Fruit fly (Drosophila melanogaster) whole organism, prepupa: ENCODE measurements around the gene CG31548.

Experiments used
- Blimp-1 ChIP-seq: fragments of 200-800 bp; sonication (Bioruptor generic); optimal IDR thresholded peaks from 3 replicates; lab custom pipeline; 2017; ENCODE audit warnings: missing biosample characterization, missing genetic modification characterization, mild to moderate bottlenecking, moderate library complexity, missing genetic modification reagents
- CG10631 ChIP-seq: fragments of 200-800 bp; sonication (Bioruptor generic); optimal IDR thresholded peaks from 2 replicates; lab custom pipeline; 2016; ENCODE audit warnings: missing biosample characterization, missing genetic modification characterization
- CG11294 ChIP-seq: fragments of 200-800 bp; sonication (Bioruptor generic); IDR thresholded peaks from 2 replicates; pipeline ENCODE4 v1.3.6; 2022; ENCODE audit warnings: missing biosample characterization, missing genetic modification characterization
- CG11902 ChIP-seq: fragments of 200-800 bp; sonication (Bioruptor generic); optimal IDR thresholded peaks from 3 replicates; lab custom pipeline; 2016; ENCODE audit warnings: missing biosample characterization, missing genetic modification characterization
- CG15336 ChIP-seq: fragments of 200-800 bp; sonication (Bioruptor generic); IDR thresholded peaks from 2 replicates; pipeline ENCODE4 v1.3.6; 2022; ENCODE audit warnings: missing biosample characterization, missing genetic modification characterization
- CG1621 ChIP-seq: fragments of 200-800 bp; sonication (Bioruptor generic); optimal IDR thresholded peaks from 3 replicates; lab custom pipeline; 2018; ENCODE audit warnings: missing biosample characterization, mild to moderate bottlenecking, missing genetic modification characterization
- CG16779 ChIP-seq: fragments of 200-800 bp; sonication (Bioruptor generic); optimal IDR thresholded peaks from 3 replicates; lab custom pipeline; 2017; ENCODE audit warnings: missing biosample characterization, mild to moderate bottlenecking, missing genetic modification characterization
- CG3032 ChIP-seq: fragments of 200-800 bp; optimal IDR thresholded peaks from 2 replicates; lab custom pipeline; 2019; ENCODE audit warnings: missing biosample characterization, mild to moderate bottlenecking, missing genetic modification characterization, moderate library complexity
- CG31627 ChIP-seq: fragments of 200-800 bp; sonication (Bioruptor generic); optimal IDR thresholded peaks from 3 replicates; lab custom pipeline; 2016; ENCODE audit warnings: missing biosample characterization, missing genetic modification characterization
- CG32006 ChIP-seq: fragments of 200-800 bp; sonication (Bioruptor generic); optimal IDR thresholded peaks from 3 replicates; lab custom pipeline; 2017; ENCODE audit warnings: missing biosample characterization, mild to moderate bottlenecking, missing genetic modification characterization
- CG34406 ChIP-seq: fragments of 200-800 bp; sonication (Bioruptor generic); optimal IDR thresholded peaks from 3 replicates; lab custom pipeline; 2016; ENCODE audit warnings: missing biosample characterization, missing genetic modification characterization
- CG3919 ChIP-seq: fragments of 200-800 bp; sonication (Bioruptor generic); optimal IDR thresholded peaks from 3 replicates; lab custom pipeline; 2016; ENCODE audit warnings: missing biosample characterization, missing genetic modification characterization
- CG4318 ChIP-seq: fragments of 200-800 bp; sonication (Bioruptor generic); optimal IDR thresholded peaks from 3 replicates; lab custom pipeline; 2017; ENCODE audit warnings: missing biosample characterization, mild to moderate bottlenecking, missing genetic modification characterization
- CG6163 ChIP-seq: fragments of 200-800 bp; sonication (Bioruptor generic); IDR thresholded peaks from 3 replicates; pipeline ENCODE4 v1.3.6; 2022; ENCODE audit warnings: missing biosample characterization, missing genetic modification characterization
- CG6276 ChIP-seq: fragments of 200-800 bp; sonication (Bioruptor generic); optimal IDR thresholded peaks from 2 replicates; lab custom pipeline; 2017; ENCODE audit warnings: missing biosample characterization, mild to moderate bottlenecking, missing genetic modification characterization
- CG6792 ChIP-seq: fragments of 200-800 bp; sonication (Bioruptor generic); optimal IDR thresholded peaks from 3 replicates; lab custom pipeline; 2016; ENCODE audit warnings: missing biosample characterization, missing genetic modification characterization
- CG6808 ChIP-seq: fragments of 200-800 bp; sonication (Bioruptor generic); optimal IDR thresholded peaks from 3 replicates; lab custom pipeline; 2017; ENCODE audit warnings: missing biosample characterization, missing genetic modification characterization, mild to moderate bottlenecking, moderate library complexity, missing genetic modification reagents
- CG6854 ChIP-seq: fragments of 200-800 bp; sonication (Bioruptor generic); optimal IDR thresholded peaks from 2 replicates; lab custom pipeline; 2017; ENCODE audit warnings: missing biosample characterization, mild to moderate bottlenecking, missing genetic modification characterization
- CG7368 ChIP-seq: fragments of 200-800 bp; sonication (Bioruptor generic); optimal IDR thresholded peaks from 3 replicates; lab custom pipeline; 2016; ENCODE audit warnings: missing biosample characterization, missing genetic modification characterization
- CG8119 ChIP-seq: fragments of 200-800 bp; sonication (Bioruptor generic); IDR thresholded peaks from 3 replicates; pipeline ENCODE4 v1.3.6; 2022; ENCODE audit warnings: missing biosample characterization, missing genetic modification characterization
- CG8319 ChIP-seq: fragments of 200-800 bp; sonication (Bioruptor generic); optimal IDR thresholded peaks from 3 replicates; lab custom pipeline; 2016; ENCODE audit warnings: missing biosample characterization, missing genetic modification characterization
- CG8632 ChIP-seq: fragments of 200-800 bp; sonication (Bioruptor generic); optimal IDR thresholded peaks from 3 replicates; lab custom pipeline; 2016; ENCODE audit warnings: missing biosample characterization, missing genetic modification characterization
- CG9139 ChIP-seq: fragments of 200-800 bp; sonication (Bioruptor generic); optimal IDR thresholded peaks from 3 replicates; lab custom pipeline; 2017; ENCODE audit warnings: missing biosample characterization, mild to moderate bottlenecking, missing genetic modification characterization
- Eip75B ChIP-seq: fragments of 200-800 bp; sonication (Bioruptor generic); optimal IDR thresholded peaks from 3 replicates; lab custom pipeline; 2016; ENCODE audit warnings: missing biosample characterization, missing genetic modification characterization
- Eip78C ChIP-seq: fragments of 200-800 bp; sonication (Bioruptor generic); peaks from one replicate; lab custom pipeline; 2016; ENCODE audit warnings: missing biosample characterization, missing genetic modification characterization
- Ets21C ChIP-seq: fragments of 200-800 bp; sonication (Bioruptor generic); optimal IDR thresholded peaks from 3 replicates; lab custom pipeline; 2016; ENCODE audit warnings: missing biosample characterization, missing genetic modification characterization
- Ets96B ChIP-seq: fragments of 200-800 bp; optimal IDR thresholded peaks from 2 replicates; lab custom pipeline; 2019; ENCODE audit warnings: missing biosample characterization, mild to moderate bottlenecking, missing genetic modification characterization, moderate library complexity
- Gug ChIP-seq: fragments of 200-800 bp; sonication (Bioruptor generic); IDR thresholded peaks from 2 replicates; pipeline ENCODE4 v1.3.6; 2022; ENCODE audit warnings: missing biosample characterization, missing genetic modification characterization
- Hr39 ChIP-seq: fragments of 200-800 bp; sonication (Bioruptor generic); optimal IDR thresholded peaks from 2 replicates; lab custom pipeline; 2016; ENCODE audit warnings: missing biosample characterization, missing genetic modification characterization
- Hr4 ChIP-seq: fragments of 200-800 bp; sonication (Bioruptor generic); optimal IDR thresholded peaks from 3 replicates; lab custom pipeline; 2016; ENCODE audit warnings: missing biosample characterization, missing genetic modification characterization
- Lpt ChIP-seq: fragments of 200-800 bp; sonication (Bioruptor generic); optimal IDR thresholded peaks from 3 replicates; lab custom pipeline; 2016; ENCODE audit warnings: missing biosample characterization, missing genetic modification characterization
- Met ChIP-seq: fragments of 200-800 bp; sonication (Bioruptor generic); optimal IDR thresholded peaks from 3 replicates; lab custom pipeline; 2016; ENCODE audit warnings: missing biosample characterization, missing genetic modification characterization
- Smox ChIP-seq: fragments of 200-800 bp; sonication (Bioruptor generic); optimal IDR thresholded peaks from 3 replicates; lab custom pipeline; 2016; ENCODE audit warnings: missing biosample characterization, missing genetic modification characterization
- Sox102F ChIP-seq: fragments of 200-800 bp; sonication (Bioruptor generic); optimal IDR thresholded peaks from 2 replicates; lab custom pipeline; 2016; ENCODE audit warnings: missing biosample characterization, mild to moderate bottlenecking, missing genetic modification characterization
- Sox14 ChIP-seq: fragments of 200-800 bp; sonication (Bioruptor generic); optimal IDR thresholded peaks from 3 replicates; lab custom pipeline; 2016; ENCODE audit warnings: missing biosample characterization, missing genetic modification characterization
- Sox15 ChIP-seq: fragments of 200-800 bp; sonication (Bioruptor generic); optimal IDR thresholded peaks from 3 replicates; lab custom pipeline; 2016; ENCODE audit warnings: missing biosample characterization, missing genetic modification characterization
- achi ChIP-seq: fragments of 200-800 bp; sonication (Bioruptor generic); optimal IDR thresholded peaks from 3 replicates; lab custom pipeline; 2016; ENCODE audit warnings: missing biosample characterization, missing genetic modification characterization
- acj6 ChIP-seq: fragments of 200-800 bp; sonication (Bioruptor generic); optimal IDR thresholded peaks from 3 replicates; lab custom pipeline; 2016; ENCODE audit warnings: missing biosample characterization, missing genetic modification characterization
- cyc ChIP-seq: fragments of 200-800 bp; sonication (Bioruptor generic); optimal IDR thresholded peaks from 3 replicates; lab custom pipeline; 2016; ENCODE audit warnings: missing biosample characterization, missing genetic modification characterization
- dac ChIP-seq: fragments of 200-800 bp; sonication (Bioruptor generic); optimal IDR thresholded peaks from 2 replicates; lab custom pipeline; 2017; ENCODE audit warnings: missing biosample characterization, mild to moderate bottlenecking, missing genetic modification characterization
- dsx ChIP-seq: fragments of 200-800 bp; optimal IDR thresholded peaks from 3 replicates; lab custom pipeline; 2019; ENCODE audit warnings: missing biosample characterization, mild to moderate bottlenecking, missing genetic modification characterization, moderate library complexity; ENCODE audit not compliant: poor library complexity, severe bottlenecking
- eg ChIP-seq: fragments of 200-800 bp; sonication (Bioruptor generic); IDR thresholded peaks from 3 replicates; pipeline ENCODE4 v1.3.6; 2022; ENCODE audit warnings: missing biosample characterization, missing genetic modification characterization
- esn ChIP-seq: fragments of 200-800 bp; sonication (Bioruptor generic); optimal IDR thresholded peaks from 2 replicates; lab custom pipeline; 2016; ENCODE audit warnings: missing biosample characterization, mild to moderate bottlenecking, missing genetic modification characterization, moderate library complexity
- fd59A ChIP-seq: fragments of 200-800 bp; sonication (Bioruptor generic); optimal IDR thresholded peaks from 2 replicates; lab custom pipeline; 2017; ENCODE audit warnings: missing biosample characterization, mild to moderate bottlenecking, missing genetic modification characterization, missing genetic modification reagents
- fd85E ChIP-seq: fragments of 200-800 bp; sonication (Bioruptor generic); optimal IDR thresholded peaks from 3 replicates; lab custom pipeline; 2016; ENCODE audit warnings: missing biosample characterization, missing genetic modification characterization
- fkh ChIP-seq: fragments of 200-800 bp; sonication (Bioruptor generic); optimal IDR thresholded peaks from 3 replicates; lab custom pipeline; 2017; ENCODE audit warnings: missing biosample characterization, mild to moderate bottlenecking, missing genetic modification characterization, moderate library complexity
- lz ChIP-seq: fragments of 200-800 bp; sonication (Bioruptor generic); optimal IDR thresholded peaks from 3 replicates; lab custom pipeline; 2016; ENCODE audit warnings: missing biosample characterization, missing genetic modification characterization
- net ChIP-seq: fragments of 200-800 bp; sonication (Bioruptor generic); optimal IDR thresholded peaks from 3 replicates; lab custom pipeline; 2016; ENCODE audit warnings: missing biosample characterization, missing genetic modification characterization
- salr ChIP-seq, 2 experiments: fragments of 200-800 bp; sonication (Bioruptor generic); optimal IDR thresholded peaks; 3 replicates each; lab custom pipeline; 2016 to 2018; ENCODE audit warnings: missing biosample characterization in 2 of 2, missing genetic modification characterization in 2 of 2, mild to moderate bottlenecking in 1 of 2
- spab ChIP-seq: fragments of 200-800 bp; sonication (Bioruptor generic); optimal IDR thresholded peaks from 2 replicates; lab custom pipeline; 2017; ENCODE audit warnings: missing biosample characterization, mild to moderate bottlenecking, missing genetic modification characterization, missing genetic modification reagents
- ss ChIP-seq, 2 experiments: fragments of 200-800 bp; sonication (Bioruptor generic); optimal IDR thresholded peaks; 2 replicates in 1 of 2; 3 replicates in 1 of 2; lab custom pipeline; 2017 to 2018; ENCODE audit warnings: mild to moderate bottlenecking in 2 of 2, missing biosample characterization in 2 of 2, missing genetic modification characterization in 2 of 2, moderate library complexity in 1 of 2
- svp ChIP-seq: fragments of 200-800 bp; sonication (Bioruptor generic); peaks from one replicate; lab custom pipeline; 2016; ENCODE audit warnings: missing biosample characterization, missing genetic modification characterization
- vri ChIP-seq: fragments of 200-800 bp; sonication (Bioruptor generic); optimal IDR thresholded peaks from 3 replicates; lab custom pipeline; 2016; ENCODE audit warnings: missing biosample characterization, mild to moderate bottlenecking, missing genetic modification characterization

Gene CG31548

DNA sequence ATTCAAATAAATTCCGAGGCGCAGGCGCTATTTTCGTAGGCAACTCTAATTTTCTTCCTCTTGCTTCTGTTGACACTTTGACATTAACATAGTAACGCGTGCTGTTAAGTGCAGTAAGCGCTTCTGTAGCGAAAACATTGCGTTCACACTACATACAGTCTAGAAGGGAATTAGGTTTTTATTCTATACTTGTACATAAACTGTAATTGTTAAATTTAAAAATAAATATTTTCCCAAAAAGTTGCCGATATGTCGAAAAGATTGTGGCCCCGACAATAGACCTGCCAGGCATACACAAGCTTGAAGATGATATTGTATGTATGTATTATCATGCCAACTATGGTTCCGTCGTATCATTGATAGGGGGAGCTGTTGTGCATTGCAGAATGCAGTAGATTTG lies 30.2 kb downstream of the CG31548 start, which contains the start of gene asl:
asl (minus strand) TSS at position 67 of the 400 bp plus-strand sequence.
- no peak for TF ChIP-seq Sox102F (GFP tag; lab: Kevin White, UChicago)
- no peak for TF ChIP-seq fd59A
- no peak for TF ChIP-seq net (GFP tag; lab: Kevin White, UChicago)
- no peak for TF ChIP-seq ss (GFP tag; optimal IDR thresholded peaks at IDR 0.05; lab: Kevin White, UChicago)
- TF ChIP-seq fd85E = no peak
- peak; percentile 76 for TF ChIP-seq eg (GFP tag; lab: Robert Waterston, UW)
- no peak for TF ChIP-seq CG8319
- no peak for TF ChIP-seq CG3919 (GFP tag; lab: Kevin White, UChicago)
- TF ChIP-seq Ets21C (GFP tag; lab: Kevin White, UChicago) = peak; percentile 20
- TF ChIP-seq CG6808 (GFP tag; lab: Kevin White, UChicago) = peak; percentile 11
- TF ChIP-seq cyc = peak; percentile 47
- TF ChIP-seq CG32006 (GFP tag; lab: Kevin White, UChicago) = no peak
- TF ChIP-seq CG6854 (GFP tag; lab: Kevin White, UChicago) = no peak
- peak; percentile 26 for TF ChIP-seq dac
- TF ChIP-seq CG4318 (GFP tag; lab: Kevin White, UChicago) = no peak
- peak; percentile 41 for TF ChIP-seq vri (GFP tag; lab: Kevin White, UChicago)
- TF ChIP-seq Lpt (GFP tag; lab: Kevin White, UChicago) = peak; percentile 37
- no peak for TF ChIP-seq Smox
- peak; percentile 64 for TF ChIP-seq Hr39 (GFP tag; lab: Kevin White, UChicago)
- TF ChIP-seq CG8632 (GFP tag; lab: Kevin White, UChicago) = peak; percentile 27
- TF ChIP-seq svp (GFP tag; lab: Kevin White, UChicago) = no peak
- no peak for TF ChIP-seq CG9139 (GFP tag; lab: Kevin White, UChicago)
- peak in 1 of 2 experiments; percentile 9 for TF ChIP-seq salr (GFP tag; optimal IDR thresholded peaks at IDR 0.05; lab: Kevin White, UChicago)
- TF ChIP-seq fkh (GFP tag; lab: Kevin White, UChicago) = peak; percentile 86
- peak; percentile 39 for TF ChIP-seq acj6 (GFP tag; lab: Kevin White, UChicago)
- peak; percentile 90 for TF ChIP-seq Eip78C (GFP tag; lab: Kevin White, UChicago)
- TF ChIP-seq Hr4 = peak; percentile 60
- TF ChIP-seq Sox15 = peak; percentile 8
- TF ChIP-seq Eip75B (GFP tag; lab: Kevin White, UChicago) = peak; percentile 60
- TF ChIP-seq CG15336 = peak; percentile 44
- TF ChIP-seq esn = peak; percentile 68
- no peak for TF ChIP-seq achi
- no peak for TF ChIP-seq CG6276 (GFP tag; lab: Kevin White, UChicago)
- TF ChIP-seq CG6792 (GFP tag; lab: Kevin White, UChicago) = peak; percentile 38
- peak; percentile 16; the same call in 1 of the 2 replicates for TF ChIP-seq CG11294 (GFP tag; lab: Robert Waterston, UW)
- no peak for TF ChIP-seq Met (GFP tag; lab: Kevin White, UChicago)
- TF ChIP-seq CG1621 = peak; percentile 33
- TF ChIP-seq CG8119 (GFP tag; lab: Robert Waterston, UW) = no peak
- TF ChIP-seq Gug = peak; percentile 54; the same call in 1 of the 2 replicates
- TF ChIP-seq CG16779 = no peak
- peak; percentile 23 for TF ChIP-seq Ets96B
- peak; percentile 67 for TF ChIP-seq CG31627 (GFP tag; lab: Kevin White, UChicago)
- peak; percentile 62 for TF ChIP-seq lz
- TF ChIP-seq Sox14 (GFP tag; lab: Kevin White, UChicago) = peak; percentile 64
- TF ChIP-seq CG34406 (GFP tag; lab: Kevin White, UChicago) = no peak
- TF ChIP-seq CG6163 (GFP tag; lab: Robert Waterston, UW) = peak; percentile 70
- TF ChIP-seq CG3032 = peak; percentile 63
- TF ChIP-seq CG11902 (GFP tag; lab: Kevin White, UChicago) = no peak
- no peak for TF ChIP-seq spab (GFP tag; lab: Kevin White, UChicago)
- peak; percentile 74 for TF ChIP-seq dsx
- no peak for TF ChIP-seq CG10631 (GFP tag; lab: Kevin White, UChicago)
- TF ChIP-seq CG7368 (GFP tag; lab: Kevin White, UChicago) = no peak
- TF ChIP-seq Blimp-1 (GFP tag; lab: Kevin White, UChicago) = no peak
